Worm (Caenorhabditis elegans) whole organism, L4/young adult: ENCODE data around the gene lim-8.

ENCODE experiments used
- W03F9.2 ChIP-seq: fragments of 150-350 bp; optimal IDR thresholded peaks from 2 replicates; lab custom pipeline; 2014; ENCODE audit warnings: missing biosample characterization, missing genetic modification characterization
- him-1 ChIP-seq: sonication (generic microtip); optimal IDR thresholded peaks from 2 replicates; lab custom pipeline; 2016; ENCODE audit warnings: missing genotype, missing genetic modification reagents, missing genetic modification characterization, missing compliant biosample characterization

- TF ChIP-seq W03F9.2 (tag; lab: Kevin White, UChicago) = no peak
- TF ChIP-seq him-1 (tag; lab: Kevin White, UChicago) = no peak
Measured at ce11 chrIII:6850255-6850654, 47.7 kb downstream of the lim-8 start, which contains the start of gene srv-1.
